Fruit fly (Drosophila melanogaster): Measurements from ENCODE around the gene Vps60.

- TF ChIP-seq gl (tag; optimal IDR thresholded peaks at IDR 0.05), result no peak
- no peak for TF ChIP-seq CG9948 (tag; optimal IDR thresholded peaks at IDR 0.05)
- TF ChIP-seq CG13204 (GFP tag; optimal IDR thresholded peaks at IDR 0.05), result no peak
- no peak for TF ChIP-seq EcR (GFP tag; optimal IDR thresholded peaks at IDR 0.05)
- no peak for TF ChIP-seq D1 (tag; optimal IDR thresholded peaks at IDR 0.05)
- no peak for TF ChIP-seq CG12605 (GFP tag; IDR thresholded peaks at IDR 0.05)
- TF ChIP-seq CG15710 (tag; optimal IDR thresholded peaks at IDR 0.05), result no peak
These were observed 5.6 kb downstream of the Vps60 start for dm6 chr3L:17615838-17616237.
